Worm (Caenorhabditis elegans) whole organism, young adult: ENCODE measurements around the gene cox-16.
A peak's percentile ranks its signal among the peaks of the same experiment; 100 is the strongest.

ENCODE experiments used
- B0019.2 ChIP-seq: fragments of 200-800 bp; sonication (Bioruptor generic); conservative IDR thresholded peaks from 2 replicates; pipeline ENCODE4 v1.3.6; 2022; ENCODE audit warnings: missing genetic modification reagents, missing genetic modification characterization, missing compliant biosample characterization
- B0035.1 ChIP-seq: sonication (generic microtip); optimal IDR thresholded peaks from 2 replicates; lab custom pipeline; 2016; ENCODE audit warnings: missing genetic modification characterization, mild to moderate bottlenecking, missing compliant biosample characterization, missing genotype, missing genetic modification reagents
- B0336.3 ChIP-seq: fragments of 200-800 bp; sonication (Bioruptor generic); IDR thresholded peaks from 2 replicates; pipeline ENCODE4 v1.3.6; 2022; ENCODE audit warnings: missing genetic modification characterization, missing compliant biosample characterization
- D2030.7 ChIP-seq: fragments of 200-800 bp; sonication (Bioruptor generic); IDR thresholded peaks from 2 replicates; pipeline ENCODE4 v1.3.6; 2022; ENCODE audit warnings: missing genetic modification reagents, missing genetic modification characterization, missing compliant biosample characterization
- F23B12.7 ChIP-seq: sonication (generic microtip); optimal IDR thresholded peaks from 2 replicates; lab custom pipeline; 2017; ENCODE audit warnings: missing genetic modification characterization, mild to moderate bottlenecking, missing compliant biosample characterization, antibody characterized with exemption, moderate library complexity; ENCODE audit not compliant: insufficient read depth
- F37B4.10 ChIP-seq: fragments of 200-800 bp; sonication (Bioruptor generic); IDR thresholded peaks from 2 replicates; pipeline ENCODE4 v1.3.6; 2022; ENCODE audit warnings: missing genetic modification characterization, missing compliant biosample characterization
- F49E8.2 ChIP-seq: sonication (generic microtip); optimal IDR thresholded peaks from 3 replicates; lab custom pipeline; 2017; ENCODE audit warnings: missing genetic modification characterization, mild to moderate bottlenecking, missing compliant biosample characterization, antibody characterized with exemption, moderate library complexity; ENCODE audit not compliant: insufficient read depth
- F52B5.7 ChIP-seq: sonication (generic microtip); optimal IDR thresholded peaks from 2 replicates; lab custom pipeline; 2016; ENCODE audit warnings: mild to moderate bottlenecking, missing genetic modification characterization, missing compliant biosample characterization
- F57A8.1 ChIP-seq: fragments of 200-800 bp; sonication (Bioruptor generic); optimal IDR thresholded peaks from 2 replicates; lab custom pipeline; 2018; ENCODE audit warnings: mild to moderate bottlenecking, missing genetic modification characterization, moderate library complexity, missing compliant biosample characterization
- K11D2.4 ChIP-seq: fragments of 200-800 bp; sonication (Bioruptor generic); IDR thresholded peaks from 2 replicates; pipeline ENCODE4 v1.3.6; 2022; ENCODE audit warnings: missing genetic modification reagents, missing genetic modification characterization, missing compliant biosample characterization
- Y79H2A.3 ChIP-seq: fragments of 200-800 bp; sonication (Bioruptor generic); conservative IDR thresholded peaks from 2 replicates; pipeline ENCODE4 v1.3.6; 2022; ENCODE audit warnings: missing genetic modification reagents, missing genetic modification characterization, missing compliant biosample characterization
- attf-6 ChIP-seq: fragments of 200-800 bp; sonication (Bioruptor generic); IDR thresholded peaks from 2 replicates; pipeline ENCODE4 v1.3.6; 2022; ENCODE audit warnings: missing genetic modification reagents, missing genetic modification characterization, missing compliant biosample characterization
- ceh-100 ChIP-seq: fragments of 200-800 bp; sonication (Bioruptor generic); IDR thresholded peaks from 2 replicates; pipeline ENCODE4 v1.3.6; 2022; ENCODE audit warnings: missing genetic modification reagents, missing genetic modification characterization, missing compliant biosample characterization
- ceh-27 ChIP-seq: fragments of 200-800 bp; sonication (Bioruptor generic); optimal IDR thresholded peaks from 2 replicates; lab custom pipeline; 2018; ENCODE audit warnings: mild to moderate bottlenecking, missing genetic modification characterization, moderate library complexity, missing compliant biosample characterization
- ceh-40 ChIP-seq: fragments of 200-800 bp; sonication (Bioruptor generic); IDR thresholded peaks from 2 replicates; pipeline ENCODE4 v1.3.6; 2022; ENCODE audit warnings: missing genetic modification characterization, missing compliant biosample characterization
- egl-18 ChIP-seq: fragments of 200-800 bp; sonication (Bioruptor generic); IDR thresholded peaks from 2 replicates; pipeline ENCODE4 v1.3.6; 2022; ENCODE audit warnings: missing genetic modification reagents, missing genetic modification characterization, missing compliant biosample characterization
- ets-4 ChIP-seq: fragments of 200-800 bp; sonication (Bioruptor generic); optimal IDR thresholded peaks from 2 replicates; lab custom pipeline; 2018; ENCODE audit warnings: mild to moderate bottlenecking, missing genetic modification characterization, missing compliant biosample characterization
- fkh-3 ChIP-seq: sonication (generic microtip); optimal IDR thresholded peaks from 2 replicates; lab custom pipeline; 2016; ENCODE audit warnings: mild to moderate bottlenecking, missing genetic modification characterization, missing compliant biosample characterization
- gei-17 ChIP-seq: fragments of 200-800 bp; sonication (Bioruptor generic); optimal IDR thresholded peaks from 2 replicates; lab custom pipeline; 2018; ENCODE audit warnings: mild to moderate bottlenecking, missing genetic modification characterization, missing compliant biosample characterization
- hmg-1.2 ChIP-seq: fragments of 200-800 bp; sonication (Bioruptor generic); IDR thresholded peaks from 2 replicates; pipeline ENCODE4 v1.3.6; 2022; ENCODE audit warnings: missing genetic modification reagents, missing genetic modification characterization, missing compliant biosample characterization
- hmg-20 ChIP-seq: fragments of 200-800 bp; sonication (Bioruptor generic); IDR thresholded peaks from 2 replicates; pipeline ENCODE4 v1.3.6; 2022; ENCODE audit warnings: missing genetic modification reagents, missing genetic modification characterization, missing compliant biosample characterization
- hrde-1 ChIP-seq: sonication (generic microtip); optimal IDR thresholded peaks from 2 replicates; lab custom pipeline; 2016; ENCODE audit warnings: missing genetic modification characterization, mild to moderate bottlenecking, missing compliant biosample characterization, moderate library complexity, missing genotype, missing genetic modification reagents, borderline replicate concordance
- let-607 ChIP-seq, 2 experiments: fragments of 200-800 bp in 1 of 2; sonication (Bioruptor generic) in 1 of 2; sonication (generic microtip) in 1 of 2; optimal IDR thresholded peaks; 2 replicates each; lab custom pipeline; 2016 to 2018; ENCODE audit warnings: mild to moderate bottlenecking in 2 of 2, missing compliant biosample characterization in 2 of 2, missing genetic modification characterization in 2 of 2, moderate library complexity in 2 of 2, missing genotype in 1 of 2
- lin-54 ChIP-seq: fragments of 200-800 bp; sonication (Bioruptor generic); optimal IDR thresholded peaks from 2 replicates; lab custom pipeline; 2018; ENCODE audit warnings: mild to moderate bottlenecking, missing genetic modification characterization, missing compliant biosample characterization
- mcd-1 ChIP-seq: fragments of 200-800 bp; sonication (Bioruptor generic); IDR thresholded peaks from 2 replicates; pipeline ENCODE4 v1.3.6; 2022; ENCODE audit warnings: missing genetic modification reagents, missing genetic modification characterization, missing compliant biosample characterization
- mes-4 ChIP-seq: sonication (generic microtip); optimal IDR thresholded peaks from 2 replicates; lab custom pipeline; 2016; ENCODE audit warnings: missing genotype, missing genetic modification characterization, missing compliant biosample characterization
- nfya-1 ChIP-seq: sonication (generic microtip); optimal IDR thresholded peaks from 2 replicates; lab custom pipeline; 2017; ENCODE audit warnings: antibody characterized with exemption, missing compliant biosample characterization, missing genetic modification characterization, borderline replicate concordance; ENCODE audit not compliant: insufficient read depth
- nhr-179 ChIP-seq: sonication (generic microtip); optimal IDR thresholded peaks from 2 replicates; lab custom pipeline; 2016; ENCODE audit warnings: mild to moderate bottlenecking, missing genetic modification characterization, missing compliant biosample characterization
- nhr-80 ChIP-seq: sonication (generic microtip); optimal IDR thresholded peaks from 2 replicates; lab custom pipeline; 2016; ENCODE audit warnings: missing genetic modification characterization, missing compliant biosample characterization
- nhr-90 ChIP-seq: sonication (generic microtip); optimal IDR thresholded peaks from 2 replicates; lab custom pipeline; 2016; ENCODE audit warnings: missing genotype, mild to moderate bottlenecking, missing genetic modification characterization, missing compliant biosample characterization
- pha-4 ChIP-seq: fragments of 150-350 bp; sonication (generic microtip); optimal IDR thresholded peaks from 2 replicates; lab custom pipeline; 2014; ENCODE audit warnings: missing biosample characterization, missing genetic modification reagents, missing genetic modification characterization
- sdz-38 ChIP-seq: sonication (generic microtip); optimal IDR thresholded peaks from 2 replicates; lab custom pipeline; 2016; ENCODE audit warnings: missing genotype, missing genetic modification characterization, missing compliant biosample characterization
- sea-2 ChIP-seq: fragments of 200-800 bp; sonication (Bioruptor generic); IDR thresholded peaks from 2 replicates; pipeline ENCODE4 v1.3.6; 2022; ENCODE audit warnings: missing genetic modification characterization, missing compliant biosample characterization
- snpc-3.4 ChIP-seq: sonication (generic microtip); optimal IDR thresholded peaks from 2 replicates; lab custom pipeline; 2017; ENCODE audit warnings: missing genetic modification characterization, mild to moderate bottlenecking, missing compliant biosample characterization, antibody characterized with exemption, moderate library complexity, missing genotype, missing genetic modification reagents
- snpc-4 ChIP-seq, 5 experiments: fragments of 150-350 bp in 1 of 5; sonication (generic microtip) in 4 of 5; optimal IDR thresholded peaks; 2 replicates each; lab custom pipeline; 2014 to 2018; ENCODE audit warnings: missing genetic modification characterization in 5 of 5, missing biosample characterization in 3 of 5, antibody characterized with exemption in 2 of 5, mild to moderate bottlenecking in 2 of 5, missing compliant biosample characterization in 2 of 5, missing genotype in 2 of 5, moderate library complexity in 2 of 5, missing genetic modification reagents in 1 of 5
- sptf-2 ChIP-seq: fragments of 200-800 bp; sonication (Bioruptor generic); optimal IDR thresholded peaks from 2 replicates; lab custom pipeline; 2018; ENCODE audit warnings: mild to moderate bottlenecking, missing genetic modification characterization, missing compliant biosample characterization
- tbp1 ChIP-seq: fragments of 200-800 bp; sonication (Bioruptor generic); optimal IDR thresholded peaks from 2 replicates; lab custom pipeline; 2018; ENCODE audit warnings: mild to moderate bottlenecking, missing genetic modification characterization, missing compliant biosample characterization
- unc-130 ChIP-seq: sonication (generic microtip); optimal IDR thresholded peaks from 2 replicates; lab custom pipeline; 2016; ENCODE audit warnings: missing genetic modification reagents, missing genetic modification characterization, missing compliant biosample characterization
- xnd-1 ChIP-seq: sonication (generic microtip); optimal IDR thresholded peaks from 2 replicates; lab custom pipeline; 2016; ENCODE audit warnings: missing genotype, missing genetic modification reagents, missing genetic modification characterization, missing compliant biosample characterization
- ztf-22 ChIP-seq: fragments of 200-800 bp; sonication (Bioruptor generic); optimal IDR thresholded peaks from 2 replicates; lab custom pipeline; 2018; ENCODE audit warnings: mild to moderate bottlenecking, missing genetic modification characterization, moderate library complexity, missing compliant biosample characterization
- ztf-6 ChIP-seq: fragments of 200-800 bp; sonication (Bioruptor generic); IDR thresholded peaks from 2 replicates; pipeline ENCODE4 v1.3.6; 2022; ENCODE audit warnings: missing genetic modification reagents, missing genetic modification characterization, missing compliant biosample characterization

cox-16 gene

DNA sequence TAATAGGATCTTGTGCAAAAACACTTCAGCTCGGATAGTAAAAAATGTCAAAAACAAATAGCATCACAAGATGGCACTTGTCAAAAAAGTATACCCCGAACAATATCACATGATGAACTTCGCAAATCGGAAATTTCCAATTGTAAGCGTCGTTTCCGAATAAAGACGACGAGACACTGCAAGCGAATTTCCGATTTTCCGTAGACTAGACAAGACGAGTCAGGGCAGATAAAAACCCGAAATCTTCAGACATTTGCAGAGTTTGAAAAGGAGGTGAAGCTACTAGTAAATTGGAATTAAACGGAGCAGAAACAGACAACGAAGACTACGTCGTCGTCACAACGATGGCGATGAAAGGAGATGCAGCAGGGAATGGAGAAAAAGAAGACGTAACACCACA is 35.6 kb upstream of the cox-16 start:
- TF ChIP-seq F23B12.7 (tag; lab: Kevin White, UChicago) (no peak), gei-17 (GFP tag; lab: Kevin White, UChicago) (no peak), B0019.2 (no peak), F52B5.7 (no peak), B0336.3 (GFP tag; lab: Robert Waterston, UW) (no peak), mes-4 (tag; lab: Kevin White, UChicago) (no peak), ztf-6 (no peak), mcd-1 (no peak), fkh-3 (tag; lab: Kevin White, UChicago) (no peak), ceh-40 (no peak), sptf-2 (GFP tag; lab: Kevin White, UChicago) (no peak), ets-4 (GFP tag; lab: Kevin White, UChicago) (no peak), nhr-90 (tag; lab: Kevin White, UChicago) (no peak), lin-54 (no peak), hrde-1 (no peak), hmg-20 (GFP tag; lab: Robert Waterston, UW) (no peak), F37B4.10 (no peak)

DNA sequence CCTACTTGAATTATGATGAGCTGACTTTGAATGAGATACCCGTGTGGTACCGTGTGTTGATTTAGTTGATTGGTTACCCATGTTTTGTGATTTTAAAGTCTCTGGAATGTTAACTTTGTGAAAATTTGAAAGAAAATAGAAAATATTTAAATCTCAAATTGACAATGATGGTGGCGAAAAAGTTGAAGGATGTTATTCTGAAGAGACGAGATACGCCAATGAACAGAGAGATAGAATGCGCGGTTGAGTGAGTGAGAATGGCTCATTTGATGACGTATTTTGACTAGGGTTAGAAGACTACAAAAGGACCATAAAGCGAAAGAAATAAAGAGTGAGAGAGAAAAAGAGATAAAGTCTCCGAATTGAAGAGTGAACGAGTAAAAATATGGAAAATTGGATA is 34.4 kb upstream of the cox-16 start, which contains the start of gene glb-6:
TSS of gene glb-6 (minus strand) at position 101 of the 400 bp plus-strand sequence.
- TF ChIP-seq sptf-2 (GFP tag; lab: Kevin White, UChicago) (no peak), hmg-20 (GFP tag; lab: Robert Waterston, UW) (no peak)

DNA sequence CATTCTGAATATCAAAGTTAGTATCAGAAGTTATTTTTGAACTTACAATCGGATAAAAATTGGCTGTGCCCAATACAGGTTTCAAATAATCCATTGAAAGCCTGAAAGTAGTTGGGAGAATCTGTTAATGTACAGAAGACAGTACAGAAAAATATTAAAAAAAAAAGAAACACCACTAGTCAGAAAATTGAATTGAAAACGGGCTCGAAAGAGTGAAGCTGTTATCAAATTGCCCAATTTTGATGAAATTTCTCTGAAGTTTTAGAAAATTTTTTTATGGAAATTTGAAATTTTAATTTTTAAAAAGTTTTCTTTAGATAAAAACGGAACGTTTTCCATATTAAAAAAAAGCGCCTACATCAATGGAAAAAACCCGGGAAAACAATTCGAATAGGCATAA is 31.1 kb upstream of the cox-16 start, which contains the start of gene C18C4.7:
TSS of gene C18C4.7 (minus strand) at position 101 of the 400 bp plus-strand sequence.
- no peak for TF ChIP-seq B0019.2
- no peak for TF ChIP-seq B0035.1 (tag; lab: Kevin White, UChicago)
- no peak for TF ChIP-seq gei-17 (GFP tag; lab: Kevin White, UChicago)

DNA sequence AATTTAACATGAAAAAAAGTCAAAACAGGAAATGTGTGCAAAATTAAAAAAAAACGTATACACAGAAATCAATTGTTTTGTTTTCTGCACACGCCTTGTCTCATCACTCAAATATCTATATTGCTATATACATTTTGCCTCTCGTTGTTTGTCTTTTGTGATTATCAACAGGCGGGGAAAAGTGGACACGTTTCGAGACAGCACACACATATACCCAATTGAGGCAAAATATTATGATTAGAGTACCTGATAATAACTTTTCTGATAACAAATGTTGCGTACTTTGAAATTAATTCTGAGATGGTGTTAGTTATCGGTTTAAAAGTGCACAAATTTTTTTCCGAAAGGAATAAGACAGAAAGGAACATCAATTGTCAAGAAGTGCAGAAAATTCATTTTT is 23.8 kb upstream of the cox-16 start:
- TF ChIP-seq attf-6 (GFP tag; lab: Robert Waterston, UW) = no peak
- no peak for TF ChIP-seq F49E8.2 (tag; lab: Kevin White, UChicago)
- TF ChIP-seq unc-130 (GFP tag; lab: Kevin White, UChicago) = no peak
- TF ChIP-seq D2030.7 = no peak
- TF ChIP-seq snpc-4 (GFP tag; optimal IDR thresholded peaks at IDR 0.05; lab: Kevin White, UChicago) = no peak
- no peak for TF ChIP-seq snpc-4 (tag; optimal IDR thresholded peaks at IDR 0.05; lab: Kevin White, UChicago)
- TF ChIP-seq egl-18 (GFP tag; lab: Robert Waterston, UW) = no peak
- peak; percentile 95 for TF ChIP-seq nhr-80 (tag; lab: Kevin White, UChicago)
- TF ChIP-seq ztf-22 (GFP tag; lab: Kevin White, UChicago) = peak; percentile 2
- TF ChIP-seq xnd-1 (tag; lab: Kevin White, UChicago) = no peak
- peak; percentile 14 for TF ChIP-seq pha-4
- TF ChIP-seq Y79H2A.3 (GFP tag; lab: Robert Waterston, UW) = no peak
- TF ChIP-seq nfya-1 = no peak
- no peak for TF ChIP-seq mes-4 (tag; lab: Kevin White, UChicago)
- TF ChIP-seq ceh-100 (GFP tag; lab: Robert Waterston, UW) = no peak
- no peak for TF ChIP-seq hmg-20 (GFP tag; lab: Robert Waterston, UW)
- no peak for TF ChIP-seq B0019.2
- TF ChIP-seq nhr-179 = no peak
- TF ChIP-seq ceh-27 (GFP tag; lab: Kevin White, UChicago) = no peak
- no peak for TF ChIP-seq sea-2 (GFP tag; lab: Robert Waterston, UW)
- no peak for TF ChIP-seq ztf-6
- TF ChIP-seq F57A8.1 (GFP tag; lab: Kevin White, UChicago) = no peak
- no peak for TF ChIP-seq hmg-1.2
- TF ChIP-seq sdz-38 (tag; lab: Kevin White, UChicago) = no peak
- TF ChIP-seq tbp1 = no peak
- TF ChIP-seq K11D2.4 (GFP tag; lab: Robert Waterston, UW) = no peak
- peak; percentile 80 for TF ChIP-seq ets-4 (GFP tag; lab: Kevin White, UChicago)
- no peak for TF ChIP-seq snpc-3.4
- peak; percentile 27 to 44 for TF ChIP-seq let-607 (tag; optimal IDR thresholded peaks at IDR 0.05; lab: Kevin White, UChicago)
